Worm (Caenorhabditis elegans) whole organism, late embryonic: ENCODE measurements around the gene fut-4.

Experiments
- C08G9.2 ChIP-seq: sonication (generic microtip); optimal IDR thresholded peaks from 2 replicates; lab custom pipeline; 2016; ENCODE audit warnings: mild to moderate bottlenecking, missing genetic modification characterization, moderate library complexity, missing compliant biosample characterization
- ama-1 ChIP-seq: fragments of 150-350 bp; optimal IDR thresholded peaks from 2 replicates; lab custom pipeline; 2014
- che-1 ChIP-seq: sonication (generic microtip); optimal IDR thresholded peaks from 2 replicates; lab custom pipeline; 2016; ENCODE audit warnings: mild to moderate bottlenecking, missing genetic modification characterization, missing compliant biosample characterization
- fkh-6 ChIP-seq: sonication (generic microtip); optimal IDR thresholded peaks from 2 replicates; lab custom pipeline; 2016; ENCODE audit warnings: missing genetic modification characterization, missing compliant biosample characterization
- rnt-1 ChIP-seq: sonication (generic microtip); optimal IDR thresholded peaks from 2 replicates; lab custom pipeline; 2016; ENCODE audit warnings: missing genetic modification characterization, missing compliant biosample characterization

ce11 chrII:2801764-2802163 is 20.6 kb downstream of the fut-4 start:
- TF ChIP-seq fkh-6 (tag; lab: Kevin White, UChicago) (no peak), ama-1 (lab: Kevin White, UChicago) (no peak), che-1 (tag; lab: Kevin White, UChicago) (no peak), rnt-1 (tag; lab: Kevin White, UChicago) (no peak), C08G9.2 (tag; lab: Kevin White, UChicago) (no peak)
